Fruit fly (Drosophila melanogaster): ENCODE results near the gene sloth2.

Gene sloth2

DNA sequence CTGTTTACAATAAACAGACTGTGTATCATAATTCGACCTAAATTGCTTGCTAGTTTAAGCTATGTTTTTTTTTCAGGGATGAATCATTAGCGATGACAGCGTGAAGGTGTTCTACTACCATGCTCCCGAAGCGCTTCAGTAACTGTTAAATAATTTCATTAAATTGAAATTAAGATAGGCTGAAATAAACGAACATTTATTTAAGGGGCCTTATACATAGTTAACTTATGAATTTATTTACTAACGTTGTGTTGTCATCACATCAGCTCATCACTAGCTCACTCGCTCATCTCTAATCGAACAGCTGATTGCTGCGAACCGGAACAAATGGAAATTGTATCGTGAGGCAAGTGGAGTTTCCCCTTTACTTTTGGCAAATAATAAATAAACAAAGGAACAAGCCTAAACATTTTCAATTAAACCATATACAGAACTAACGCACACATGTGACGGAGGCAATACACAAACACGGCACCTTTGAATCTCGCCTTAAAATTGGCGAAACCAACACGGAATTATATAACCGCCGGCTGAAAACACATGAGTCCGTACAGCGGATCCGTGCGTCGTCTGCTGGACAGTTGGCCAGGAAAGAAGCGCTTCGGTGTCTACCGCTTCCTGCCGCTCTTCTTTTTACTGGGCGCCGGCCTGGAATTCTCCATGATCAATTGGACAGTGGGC is at the start of gene sloth2, which contains the start of the genes cm and sloth1 (continued):
- TF ChIP-seq CG3407 (GFP tag; optimal IDR thresholded peaks at IDR 0.05): peak; percentile 53
- TF ChIP-seq NFAT (GFP tag; IDR thresholded peaks at IDR 0.05): peak; percentile 79
- TF ChIP-seq Rfx (GFP tag; IDR thresholded peaks at IDR 0.05): peak; percentile 92
- no peak for TF ChIP-seq CG17186 (GFP tag; optimal IDR thresholded peaks at IDR 0.05)
- peak; percentile 85 for TF ChIP-seq ind (GFP tag; optimal IDR thresholded peaks at IDR 0.05)
- peak; percentile 72 for TF ChIP-seq CG17912 (GFP tag; optimal IDR thresholded peaks at IDR 0.05)
- TF ChIP-seq CG12659 (GFP tag; optimal IDR thresholded peaks at IDR 0.05): peak; percentile 86
- peak; percentile 97 for TF ChIP-seq row (GFP tag; IDR thresholded peaks at IDR 0.05)
- peak; percentile 68 for TF ChIP-seq onecut (GFP tag; IDR thresholded peaks at IDR 0.05)
- no peak for TF ChIP-seq CG6654 (GFP tag; optimal IDR thresholded peaks at IDR 0.05)
- peak; percentile 83 for TF ChIP-seq phol (tag; optimal IDR thresholded peaks at IDR 0.05)
- TF ChIP-seq crp (GFP tag; optimal IDR thresholded peaks at IDR 0.05): peak; percentile 62 to 93
- TF ChIP-seq CG13296 (GFP tag; optimal IDR thresholded peaks at IDR 0.05): peak; percentile 75
- TF ChIP-seq MESR4 (GFP tag; optimal IDR thresholded peaks at IDR 0.05): peak; percentile 55
- TF ChIP-seq CG10565 (GFP tag; optimal IDR thresholded peaks at IDR 0.05): no peak
- no peak for TF ChIP-seq Tbp (GFP tag; optimal IDR thresholded peaks at IDR 0.05)
- TF ChIP-seq dmrt99B (tag; optimal IDR thresholded peaks at IDR 0.05): peak; percentile 80
- TF ChIP-seq CG9817 (tag; optimal IDR thresholded peaks at IDR 0.05): peak; percentile 90
- TF ChIP-seq cg (GFP tag; optimal IDR thresholded peaks at IDR 0.05): no peak
- TF ChIP-seq CG5245 (GFP tag; optimal IDR thresholded peaks at IDR 0.05): peak; percentile 60
- peak; percentile 89 for TF ChIP-seq tx (GFP tag; optimal IDR thresholded peaks at IDR 0.05)
- peak; percentile 69 for TF ChIP-seq Sry-β (GFP tag; optimal IDR thresholded peaks at IDR 0.05)
- peak; percentile 76 for TF ChIP-seq ab (GFP tag; optimal IDR thresholded peaks at IDR 0.05)
- peak; percentile 33 for TF ChIP-seq CG31365 (tag; optimal IDR thresholded peaks at IDR 0.05)
- TF ChIP-seq Myb (GFP tag; optimal IDR thresholded peaks at IDR 0.05): peak; percentile 69
- peak; percentile 86 for TF ChIP-seq Dbx (GFP tag; IDR thresholded peaks at IDR 0.05)
- peak; percentile 77 for TF ChIP-seq CG3281 (GFP tag; optimal IDR thresholded peaks at IDR 0.05)
- no peak for TF ChIP-seq CG15479 (GFP tag; optimal IDR thresholded peaks at IDR 0.05)
- peak; percentile 87 for TF ChIP-seq sisA (GFP tag; IDR thresholded peaks at IDR 0.05)
- peak; percentile 85 for TF ChIP-seq lab (GFP tag; optimal IDR thresholded peaks at IDR 0.05)
- peak in 1 of 2 experiments; percentile 79 for TF ChIP-seq Hr78 (GFP tag; optimal IDR thresholded peaks at IDR 0.05)
- TF ChIP-seq CG2116 (GFP tag; optimal IDR thresholded peaks at IDR 0.05): peak; percentile 92
- TF ChIP-seq Eip74EF (GFP tag; optimal IDR thresholded peaks at IDR 0.05): peak in 1 of 2 experiments; percentile 76
- peak; percentile 90 for TF ChIP-seq al (GFP tag; IDR thresholded peaks at IDR 0.05)
- TF ChIP-seq CG9727 (GFP tag; optimal IDR thresholded peaks at IDR 0.05): peak; percentile 81
- TF ChIP-seq CG34422 (GFP tag; IDR thresholded peaks at IDR 0.05): peak; percentile 91
- TF ChIP-seq Sin3A (optimal IDR thresholded peaks at IDR 0.05): peak; percentile 62
- TF ChIP-seq CG4282 (GFP tag; optimal IDR thresholded peaks at IDR 0.05): peak; percentile 68
- no peak for TF ChIP-seq sima (GFP tag; optimal IDR thresholded peaks at IDR 0.05)
- TF ChIP-seq ranshi (GFP tag; IDR thresholded peaks at IDR 0.05): peak; percentile 87
- TF ChIP-seq emc (GFP tag; optimal IDR thresholded peaks at IDR 0.05): peak; percentile 42
- no peak for TF ChIP-seq tll (GFP tag; optimal IDR thresholded peaks at IDR 0.05)
- TF ChIP-seq pb (GFP tag; optimal IDR thresholded peaks at IDR 0.05): peak; percentile 50
- TF ChIP-seq CG9215 (GFP tag; IDR thresholded peaks at IDR 0.05): peak; percentile 86
- peak; percentile 86 for TF ChIP-seq NfI (GFP tag; optimal IDR thresholded peaks at IDR 0.05)
- TF ChIP-seq D (optimal IDR thresholded peaks at IDR 0.05): no peak
- TF ChIP-seq D (GFP tag; optimal IDR thresholded peaks at IDR 0.05): peak; percentile 63
- TF ChIP-seq CG11723 (GFP tag; optimal IDR thresholded peaks at IDR 0.05): peak; percentile 82
- peak; percentile 74 for TF ChIP-seq cato (GFP tag; optimal IDR thresholded peaks at IDR 0.05; ENCODE audit: borderline replicate concordance)
